Fruit fly (Drosophila melanogaster) whole organism, embryonic: Measurements from ENCODE around the gene Slob.

ENCODE experiments used
- Atf3 ChIP-seq: fragments of 200-800 bp; sonication (Bioruptor generic); optimal IDR thresholded peaks from 3 replicates; lab custom pipeline; 2016; ENCODE audit warnings: missing biosample characterization, missing genetic modification characterization
- Bteb2 ChIP-seq: fragments of 200-800 bp; sonication (Bioruptor generic); optimal IDR thresholded peaks from 2 replicates; lab custom pipeline; 2016; ENCODE audit warnings: missing biosample characterization, missing genetic modification characterization
- CG10543 ChIP-seq: fragments of 200-800 bp; sonication (Bioruptor generic); optimal IDR thresholded peaks from 3 replicates; lab custom pipeline; 2017; ENCODE audit warnings: missing biosample characterization, mild to moderate bottlenecking, missing genetic modification characterization, moderate library complexity
- CG11247 ChIP-seq: fragments of 200-800 bp; sonication (Bioruptor generic); IDR thresholded peaks from 2 replicates; pipeline ENCODE4 v1.3.6; 2022; ENCODE audit warnings: missing biosample characterization, missing genetic modification characterization
- CG12769 ChIP-seq: fragments of 200-800 bp; sonication (Bioruptor generic); optimal IDR thresholded peaks from 2 replicates; lab custom pipeline; 2019; ENCODE audit warnings: missing biosample characterization, mild to moderate bottlenecking, missing genetic modification characterization, moderate library complexity
- CG17361 ChIP-seq: fragments of 200-800 bp; sonication (Bioruptor generic); IDR thresholded peaks from 3 replicates; pipeline ENCODE4 v1.3.6; 2022; ENCODE audit warnings: missing biosample characterization, missing genetic modification characterization
- CG18599 ChIP-seq: fragments of 200-800 bp; sonication (Bioruptor generic); optimal IDR thresholded peaks from 3 replicates; lab custom pipeline; 2017; ENCODE audit warnings: missing biosample characterization, missing genetic modification characterization, mild to moderate bottlenecking, moderate library complexity, missing genetic modification reagents
- CG2120 ChIP-seq: fragments of 200-800 bp; sonication (Bioruptor generic); optimal IDR thresholded peaks from 3 replicates; lab custom pipeline; 2016; ENCODE audit warnings: missing biosample characterization, missing genetic modification characterization
- CG4820 ChIP-seq: fragments of 200-800 bp; sonication (Bioruptor generic); optimal IDR thresholded peaks from 3 replicates; lab custom pipeline; 2016; ENCODE audit warnings: missing biosample characterization, missing genetic modification characterization
- CG5180 ChIP-seq: fragments of 200-800 bp; sonication (Bioruptor generic); optimal IDR thresholded peaks from 3 replicates; lab custom pipeline; 2017; ENCODE audit warnings: missing biosample characterization, missing genetic modification characterization, mild to moderate bottlenecking, moderate library complexity, missing genetic modification reagents
- CG7839 ChIP-seq: fragments of 200-800 bp; sonication (Bioruptor generic); optimal IDR thresholded peaks from 3 replicates; lab custom pipeline; 2018; ENCODE audit warnings: missing biosample characterization, mild to moderate bottlenecking, missing genetic modification characterization, moderate library complexity
- CG8359 ChIP-seq: fragments of 200-800 bp; sonication (Bioruptor generic); optimal IDR thresholded peaks from 2 replicates; lab custom pipeline; 2017; ENCODE audit warnings: missing biosample characterization, mild to moderate bottlenecking, missing genetic modification characterization, borderline replicate concordance
- CG9727 ChIP-seq: fragments of 200-800 bp; sonication (Bioruptor generic); optimal IDR thresholded peaks from 3 replicates; lab custom pipeline; 2017; ENCODE audit warnings: missing biosample characterization, mild to moderate bottlenecking, missing genetic modification characterization
- CG9797 ChIP-seq: fragments of 200-800 bp; sonication (Bioruptor generic); optimal IDR thresholded peaks from 3 replicates; lab custom pipeline; 2018; ENCODE audit warnings: missing biosample characterization, mild to moderate bottlenecking, missing genetic modification characterization
- CG9817 ChIP-seq: fragments of 200-800 bp; sonication (Bioruptor generic); optimal IDR thresholded peaks from 2 replicates; lab custom pipeline; 2018; ENCODE audit warnings: missing biosample characterization, mild to moderate bottlenecking, missing genetic modification characterization, moderate library complexity
- Drgx ChIP-seq: fragments of 200-800 bp; sonication (Bioruptor generic); IDR thresholded peaks from 2 replicates; pipeline ENCODE4 v1.3.6; 2022; ENCODE audit warnings: missing biosample characterization, missing genetic modification characterization
- ERR ChIP-seq: fragments of 200-800 bp; sonication (Bioruptor generic); optimal IDR thresholded peaks from 2 replicates; lab custom pipeline; 2016; ENCODE audit warnings: missing biosample characterization, missing genetic modification characterization
- Ets97D ChIP-seq: fragments of 200-800 bp; sonication (Bioruptor generic); optimal IDR thresholded peaks from 3 replicates; lab custom pipeline; 2016; ENCODE audit warnings: missing biosample characterization, missing genetic modification characterization
- Hmr ChIP-seq: fragments of 200-800 bp; sonication (Bioruptor generic); optimal IDR thresholded peaks from 3 replicates; lab custom pipeline; 2017; ENCODE audit warnings: mild to moderate bottlenecking, missing biosample characterization, missing genetic modification reagents, missing genetic modification characterization
- Hsf ChIP-seq: fragments of 200-800 bp; sonication (Bioruptor generic); optimal IDR thresholded peaks from 3 replicates; lab custom pipeline; 2016; ENCODE audit warnings: missing biosample characterization, missing genetic modification characterization
- NC2α ChIP-seq: fragments of 200-800 bp; sonication (Bioruptor generic); optimal IDR thresholded peaks from 2 replicates; lab custom pipeline; 2016; ENCODE audit warnings: missing biosample characterization, missing genetic modification characterization
- NfI ChIP-seq: fragments of 200-800 bp; sonication (Bioruptor generic); optimal IDR thresholded peaks from 3 replicates; lab custom pipeline; 2018; ENCODE audit warnings: missing biosample characterization, mild to moderate bottlenecking, missing genetic modification characterization, moderate library complexity
- Rfx ChIP-seq: fragments of 200-800 bp; sonication (Bioruptor generic); IDR thresholded peaks from 2 replicates; pipeline ENCODE4 v1.3.6; 2022; ENCODE audit warnings: missing biosample characterization, missing genetic modification characterization
- Side ChIP-seq: fragments of 200-800 bp; sonication (Bioruptor generic); optimal IDR thresholded peaks from 2 replicates; lab custom pipeline; 2016; ENCODE audit warnings: missing biosample characterization, missing genetic modification characterization
- Six4 ChIP-seq: fragments of 200-800 bp; sonication (Bioruptor generic); optimal IDR thresholded peaks from 2 replicates; lab custom pipeline; 2016; ENCODE audit warnings: missing biosample characterization, missing genetic modification characterization
- Sox102F ChIP-seq: fragments of 200-800 bp; sonication (Bioruptor generic); optimal IDR thresholded peaks from 2 replicates; lab custom pipeline; 2018; ENCODE audit warnings: missing biosample characterization, mild to moderate bottlenecking, missing genetic modification characterization, moderate library complexity
- Stat92E ChIP-seq, 3 experiments: fragments of >200 bp in 2 of 3; fragments of 200-800 bp in 1 of 3; sonication (Bioruptor generic) in 1 of 3; optimal IDR thresholded peaks; 2 replicates each; lab custom pipeline; 2017 to 2019; ENCODE audit warnings: missing biosample characterization in 3 of 3, missing genetic modification characterization in 3 of 3, mild to moderate bottlenecking in 1 of 3, moderate library complexity in 1 of 3
- ac ChIP-seq: fragments of 200-800 bp; sonication (Bioruptor generic); optimal IDR thresholded peaks from 3 replicates; lab custom pipeline; 2017; ENCODE audit warnings: missing biosample characterization, mild to moderate bottlenecking, missing genetic modification characterization
- bcd ChIP-seq: fragments of 200-800 bp; sonication (Bioruptor generic); optimal IDR thresholded peaks from 2 replicates; lab custom pipeline; 2017; ENCODE audit warnings: missing biosample characterization, mild to moderate bottlenecking, missing genetic modification characterization
- caup ChIP-seq: fragments of 200-800 bp; sonication (Bioruptor generic); optimal IDR thresholded peaks from 3 replicates; lab custom pipeline; 2017; ENCODE audit warnings: missing biosample characterization, mild to moderate bottlenecking, missing genetic modification characterization, moderate library complexity; ENCODE audit not compliant: severe bottlenecking
- chn ChIP-seq: fragments of 200-800 bp; sonication (Bioruptor generic); optimal IDR thresholded peaks from 2 replicates; lab custom pipeline; 2016; ENCODE audit warnings: missing biosample characterization, missing genetic modification characterization
- crol ChIP-seq: fragments of 200-800 bp; sonication (Bioruptor generic); IDR thresholded peaks from 2 replicates; pipeline ENCODE4 v1.3.6; 2022; ENCODE audit warnings: missing biosample characterization, missing genetic modification characterization
- dysf ChIP-seq: fragments of 200-800 bp; sonication (Bioruptor generic); IDR thresholded peaks from 3 replicates; pipeline ENCODE4 v1.3.6; 2022; ENCODE audit warnings: missing biosample characterization, missing genetic modification characterization
- eve ChIP-seq, 2 experiments: fragments of >200 bp; optimal IDR thresholded peaks; 2 replicates each; lab custom pipeline; 2017; ENCODE audit warnings: missing biosample characterization in 2 of 2, missing genetic modification characterization in 2 of 2
- fd3F ChIP-seq: fragments of 200-800 bp; sonication (Bioruptor generic); optimal IDR thresholded peaks from 2 replicates; lab custom pipeline; 2018; ENCODE audit warnings: missing biosample characterization, mild to moderate bottlenecking, missing genetic modification characterization, moderate library complexity
- gem ChIP-seq: fragments of 200-800 bp; sonication (Bioruptor generic); optimal IDR thresholded peaks from 2 replicates; lab custom pipeline; 2019; ENCODE audit warnings: missing biosample characterization, mild to moderate bottlenecking, missing genetic modification characterization, moderate library complexity
- h ChIP-seq: fragments of >200 bp; optimal IDR thresholded peaks from 2 replicates; lab custom pipeline; 2017
- lab ChIP-seq: fragments of 200-800 bp; sonication (Bioruptor generic); optimal IDR thresholded peaks from 3 replicates; lab custom pipeline; 2017; ENCODE audit warnings: missing biosample characterization, missing genetic modification characterization, mild to moderate bottlenecking, moderate library complexity, missing genetic modification reagents
- maf-S ChIP-seq: fragments of 200-800 bp; sonication (Bioruptor generic); optimal IDR thresholded peaks from 2 replicates; lab custom pipeline; 2016; ENCODE audit warnings: missing biosample characterization, missing genetic modification characterization
- mam ChIP-seq: fragments of 200-800 bp; sonication (Bioruptor generic); optimal IDR thresholded peaks from 3 replicates; lab custom pipeline; 2016; ENCODE audit warnings: missing biosample characterization, missing genetic modification characterization
- prd ChIP-seq, 3 experiments: fragments of >200 bp in 2 of 3; fragments of 200-800 bp in 1 of 3; sonication (Bioruptor generic) in 1 of 3; optimal IDR thresholded peaks in 2 of 3; IDR thresholded peaks in 1 of 3; 2 replicates in 2 of 3; 3 replicates in 1 of 3; pipeline versions ENCODE4 v1.3.6 to Lab custom; 2017 to 2022; ENCODE audit warnings: missing biosample characterization in 1 of 3, missing genetic modification characterization in 1 of 3
- pzg ChIP-seq: fragments of 200-800 bp; sonication (Bioruptor generic); optimal IDR thresholded peaks from 3 replicates; lab custom pipeline; 2018; ENCODE audit warnings: missing biosample characterization, mild to moderate bottlenecking, missing genetic modification characterization, moderate library complexity
- ranshi ChIP-seq: fragments of 200-800 bp; sonication (Bioruptor generic); IDR thresholded peaks from 2 replicates; pipeline ENCODE4 v1.3.6; 2022; ENCODE audit warnings: missing biosample characterization, missing genetic modification characterization
- slbo ChIP-seq: fragments of 200-800 bp; sonication (Bioruptor generic); IDR thresholded peaks from 2 replicates; pipeline ENCODE4 v1.3.6; 2022; ENCODE audit warnings: missing biosample characterization, missing genetic modification characterization
- vvl ChIP-seq: fragments of 200-800 bp; sonication (Bioruptor generic); IDR thresholded peaks from 2 replicates; pipeline ENCODE4 v1.3.6; 2022; ENCODE audit warnings: missing biosample characterization, missing genetic modification characterization

The Slob gene

DNA sequence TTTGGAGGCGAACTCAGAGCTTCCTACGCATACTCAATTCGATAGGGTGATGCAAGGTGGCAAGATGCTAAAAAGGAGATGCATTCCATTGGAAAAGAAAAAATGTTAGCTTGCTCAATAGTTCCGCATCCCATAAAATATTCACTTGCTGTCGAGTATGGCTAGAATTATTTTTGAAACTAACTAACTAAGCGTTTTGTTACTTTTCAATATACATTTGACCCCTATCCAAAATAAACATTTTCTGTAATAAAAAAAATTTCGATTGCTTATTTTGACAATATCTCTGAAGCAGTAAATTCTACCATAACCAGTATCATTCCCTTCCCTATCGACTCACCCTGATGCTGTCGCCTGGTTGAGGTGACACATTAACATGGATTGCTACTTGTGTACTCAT, 28.7 kb upstream of the Slob start (continued):
- TF ChIP-seq Atf3 (GFP tag; lab: Kevin White, UChicago) (no peak), prd (optimal IDR thresholded peaks at IDR 0.05; lab: Kevin White, UChicago) (no peak), prd (GFP tag; IDR thresholded peaks at IDR 0.05; lab: Robert Waterston, UW) (peak; percentile 19; the same call in 1 of the 3 replicates), ac (GFP tag; lab: Kevin White, UChicago) (no peak), ranshi (GFP tag; lab: Robert Waterston, UW) (peak; percentile 14; the same call in 1 of the 2 replicates), eve (GFP tag; optimal IDR thresholded peaks at IDR 0.05; lab: Kevin White, UChicago) (peak in 1 of 2 experiments; percentile 44), Drgx (GFP tag; lab: Robert Waterston, UW) (peak; percentile 38; the same call in 1 of the 2 replicates), CG17361 (GFP tag; lab: Robert Waterston, UW) (no peak), CG11247 (GFP tag; lab: Robert Waterston, UW) (peak; percentile 40; the same call in 1 of the 2 replicates), lab (GFP tag; lab: Kevin White, UChicago) (peak; percentile 23), slbo (GFP tag; lab: Robert Waterston, UW) (peak; percentile 35), NC2α (GFP tag; lab: Kevin White, UChicago) (no peak), h (lab: Kevin White, UChicago) (no peak), CG9817 (peak; percentile 45), bcd (GFP tag; lab: Kevin White, UChicago) (peak; percentile 19), fd3F (GFP tag; lab: Kevin White, UChicago) (peak; percentile 11), NfI (GFP tag; lab: Kevin White, UChicago) (peak; percentile 45), mam (GFP tag; lab: Kevin White, UChicago) (no peak)

DNA sequence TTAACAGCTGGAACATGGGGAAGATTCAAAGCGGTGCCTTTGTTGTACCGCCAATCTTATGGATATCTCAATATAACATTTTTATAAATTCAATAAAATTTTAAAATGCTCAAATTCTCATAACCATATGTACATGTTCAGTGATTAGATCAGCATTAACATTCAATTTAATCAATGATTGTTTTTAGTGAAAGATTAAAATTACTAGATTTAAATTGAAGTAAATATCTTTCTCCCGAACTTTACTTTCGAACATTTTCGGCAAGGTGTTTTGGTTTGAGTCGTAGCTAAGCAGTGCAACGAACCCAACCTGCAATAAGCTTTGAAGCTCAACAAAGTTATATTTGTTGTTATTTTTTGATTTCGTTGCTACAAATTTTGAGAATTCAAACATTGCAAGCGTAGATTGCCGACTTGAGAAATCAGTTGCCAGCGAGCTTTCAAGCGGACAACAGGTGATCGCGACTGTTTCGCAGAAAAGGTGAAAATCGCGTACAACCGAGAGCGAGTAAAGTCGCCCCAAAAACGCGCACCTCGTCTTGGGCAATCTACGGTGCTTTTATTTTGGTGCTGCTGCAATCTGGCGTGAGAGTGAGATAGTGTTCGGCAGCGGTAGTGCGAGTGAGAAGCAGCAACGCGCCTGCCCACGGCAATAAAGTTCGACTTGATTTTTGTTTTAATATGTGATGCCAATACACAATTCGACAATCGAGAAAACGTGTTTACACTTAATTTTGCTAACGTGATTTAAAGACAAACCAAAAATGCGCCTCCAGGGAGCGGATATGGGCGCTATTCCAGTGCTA, 27.7 kb upstream of the Slob start, which contains the start of gene Tep3:
Tep3 (plus strand) TSS at position 423 of the 806 bp plus-strand sequence.
- peak; percentile 9 for TF ChIP-seq NfI (GFP tag; lab: Kevin White, UChicago)
- peak; percentile 43; the same call in 1 of the 2 replicates for TF ChIP-seq slbo (GFP tag; lab: Robert Waterston, UW)
- peak; percentile 14 for TF ChIP-seq CG4820
- peak; percentile 56 for TF ChIP-seq Sox102F (GFP tag; lab: Kevin White, UChicago)
- no peak for TF ChIP-seq CG9797
- TF ChIP-seq CG7839 (tag; lab: Kevin White, UChicago) = peak; percentile 48
- 0 out of 2 replicates have a peak, but pooled peaks have one; percentile 30 for TF ChIP-seq vvl (GFP tag; lab: Robert Waterston, UW)
- peak; percentile 35 for TF ChIP-seq Hmr (GFP tag; lab: Kevin White, UChicago)
- TF ChIP-seq Ets97D (GFP tag; lab: Kevin White, UChicago) = peak; percentile 17
- no peak for TF ChIP-seq Stat92E (GFP tag; optimal IDR thresholded peaks at IDR 0.05; lab: Kevin White, UChicago)
- peak; percentile 52 for TF ChIP-seq Hsf (GFP tag; lab: Kevin White, UChicago)
- TF ChIP-seq prd (optimal IDR thresholded peaks at IDR 0.05; lab: Kevin White, UChicago) = no peak
- TF ChIP-seq prd (GFP tag; IDR thresholded peaks at IDR 0.05; lab: Robert Waterston, UW) = 0 out of 3 replicates have a peak, but pooled peaks have one; percentile 37
- no peak for TF ChIP-seq CG5180 (GFP tag; lab: Kevin White, UChicago)
- TF ChIP-seq pzg (GFP tag; lab: Kevin White, UChicago) = peak; percentile 8
- peak; percentile 33; the same call in 1 of the 3 replicates for TF ChIP-seq dysf
- TF ChIP-seq gem (tag; lab: Kevin White, UChicago) = peak; percentile 53
- peak; percentile 24 for TF ChIP-seq chn (GFP tag; lab: Kevin White, UChicago)
- TF ChIP-seq caup (GFP tag; lab: Kevin White, UChicago) = peak; percentile 15
- peak; percentile 15 for TF ChIP-seq Bteb2 (GFP tag; lab: Kevin White, UChicago)
- peak; percentile 19 for TF ChIP-seq CG9727 (GFP tag; lab: Kevin White, UChicago)
- TF ChIP-seq Side (GFP tag; lab: Kevin White, UChicago) = peak; percentile 4
- no peak for TF ChIP-seq crol (GFP tag; lab: Robert Waterston, UW)
- 0 out of 2 replicates have a peak, but pooled peaks have one; percentile 59 for TF ChIP-seq Rfx (GFP tag; lab: Robert Waterston, UW)
- peak; percentile 33 for TF ChIP-seq ERR (GFP tag; lab: Kevin White, UChicago)
- peak; percentile 36 for TF ChIP-seq CG18599 (GFP tag; lab: Kevin White, UChicago)
- TF ChIP-seq CG2120 (GFP tag; lab: Kevin White, UChicago) = peak; percentile 74
- TF ChIP-seq CG8359 (GFP tag; lab: Kevin White, UChicago) = peak; percentile 99
- TF ChIP-seq Six4 (GFP tag; lab: Kevin White, UChicago) = no peak
- peak; percentile 10 for TF ChIP-seq maf-S (GFP tag; lab: Kevin White, UChicago)
- peak; percentile 9 for TF ChIP-seq CG10543 (GFP tag; lab: Kevin White, UChicago)
- TF ChIP-seq CG12769 (tag; lab: Kevin White, UChicago) = peak; percentile 5
